Comparison of ENCODE assay signal across 2 fruit fly cellular contexts in genomic region chr3R:24527845-24528244, dm6.
TF ChIP-seq lines count a peak whose summit lies in the region.

TSS of gene CG6607 (plus strand) at chr3R:24528047.

- no peak for TF ChIP-seq CTCF in whole organism, embryonic (GFP tag; optimal IDR thresholded peaks at IDR 0.05; lab: Kevin White, UChicago)

TF ChIP-seq in whole organism, adult, 20 proteins besides CTCF, POLR2A, EP300 and RAD21:
- TF ChIP-seq CG5204 (GFP tag; optimal IDR thresholded peaks at IDR 0.05; lab: Kevin White, UChicago), result no peak
- TF ChIP-seq bab1 (GFP tag; optimal IDR thresholded peaks at IDR 0.05; lab: Kevin White, UChicago), result peak; percentile 1

TF ChIP-seq in whole organism, embryonic, 481 proteins besides CTCF, POLR2A, EP300 and RAD21 (continues in another document):
- TF ChIP-seq CG9876 (GFP tag; optimal IDR thresholded peaks at IDR 0.05; lab: Kevin White, UChicago) (no peak), CG3847 (GFP tag; IDR thresholded peaks at IDR 0.05; lab: Robert Waterston, UW) (no peak), al (GFP tag; IDR thresholded peaks at IDR 0.05; lab: Robert Waterston, UW) (no peak), YL-1 (GFP tag; optimal IDR thresholded peaks at IDR 0.05; lab: Kevin White, UChicago) (peak; percentile 54), fd102C (GFP tag; optimal IDR thresholded peaks at IDR 0.05; lab: Kevin White, UChicago) (no peak), hkb (optimal IDR thresholded peaks at IDR 0.05; lab: Kevin White, UChicago) (no peak), hkb (GFP tag; IDR thresholded peaks at IDR 0.05; lab: Robert Waterston, UW) (no peak), MESR4 (GFP tag; optimal IDR thresholded peaks at IDR 0.05; lab: Kevin White, UChicago) (peak; percentile 64), chn (GFP tag; optimal IDR thresholded peaks at IDR 0.05; lab: Kevin White, UChicago) (no peak), org-1 (GFP tag; optimal IDR thresholded peaks at IDR 0.05; lab: Kevin White, UChicago) (no peak), CG9215 (GFP tag; IDR thresholded peaks at IDR 0.05; lab: Robert Waterston, UW) (no peak), Awh (GFP tag; IDR thresholded peaks at IDR 0.05; lab: Robert Waterston, UW) (no peak), CrebB (tag; optimal IDR thresholded peaks at IDR 0.05; lab: Kevin White, UChicago) (no peak), CG30403 (GFP tag; optimal IDR thresholded peaks at IDR 0.05; lab: Kevin White, UChicago) (no peak), CG34422 (GFP tag; IDR thresholded peaks at IDR 0.05; lab: Robert Waterston, UW) (no peak), CG7745 (tag; optimal IDR thresholded peaks at IDR 0.05; lab: Kevin White, UChicago) (no peak), fd64A (GFP tag; optimal IDR thresholded peaks at IDR 0.05; lab: Kevin White, UChicago) (no peak), tll (GFP tag; optimal IDR thresholded peaks at IDR 0.05; lab: Kevin White, UChicago) (no peak), CG4820 (GFP tag; optimal IDR thresholded peaks at IDR 0.05; lab: Kevin White, UChicago) (no peak), CG16863 (GFP tag; optimal IDR thresholded peaks at IDR 0.05; lab: Kevin White, UChicago) (no peak), CG11696 (GFP tag; IDR thresholded peaks at IDR 0.05; lab: Robert Waterston, UW) (no peak), ci (GFP tag; IDR thresholded peaks at IDR 0.05; lab: Robert Waterston, UW) (no peak), CG15601 (tag; optimal IDR thresholded peaks at IDR 0.05; lab: Kevin White, UChicago) (no peak), Opbp (GFP tag; IDR thresholded peaks at IDR 0.05; lab: Robert Waterston, UW; ENCODE audit: partially characterized antibody) (0 out of 3 replicates have a peak, but pooled peaks have one; percentile 13), mam (GFP tag; optimal IDR thresholded peaks at IDR 0.05; lab: Kevin White, UChicago) (no peak), dmrt11E (tag; optimal IDR thresholded peaks at IDR 0.05; lab: Kevin White, UChicago) (no peak), HLH3B (GFP tag; IDR thresholded peaks at IDR 0.05; lab: Robert Waterston, UW) (no peak), CG5245 (GFP tag; optimal IDR thresholded peaks at IDR 0.05; lab: Kevin White, UChicago) (no peak), pb (GFP tag; optimal IDR thresholded peaks at IDR 0.05; lab: Kevin White, UChicago) (no peak), lmd (GFP tag; IDR thresholded peaks at IDR 0.05; lab: Robert Waterston, UW) (no peak), CG12104 (GFP tag; optimal IDR thresholded peaks at IDR 0.05; lab: Kevin White, UChicago) (no peak), CG4617 (GFP tag; optimal IDR thresholded peaks at IDR 0.05; lab: Kevin White, UChicago; ENCODE audit: borderline replicate concordance) (peak; percentile 72), CG32767 (GFP tag; IDR thresholded peaks at IDR 0.05; lab: Robert Waterston, UW) (no peak), CG17361 (GFP tag; IDR thresholded peaks at IDR 0.05; lab: Robert Waterston, UW) (no peak), CG1647 (GFP tag; optimal IDR thresholded peaks at IDR 0.05; lab: Kevin White, UChicago) (no peak), CG10959 (GFP tag; IDR thresholded peaks at IDR 0.05; lab: Robert Waterston, UW) (no peak), Ets97D (GFP tag; optimal IDR thresholded peaks at IDR 0.05; lab: Kevin White, UChicago) (peak; percentile 52), CG8944 (GFP tag; optimal IDR thresholded peaks at IDR 0.05; lab: Kevin White, UChicago) (no peak), CG17385 (GFP tag; optimal IDR thresholded peaks at IDR 0.05; lab: Kevin White, UChicago) (peak; percentile 93), tap (tag; optimal IDR thresholded peaks at IDR 0.05; lab: Kevin White, UChicago) (no peak), sens (GFP tag; lab: Kevin White, UChicago) (peak; percentile 53), CG8924 (tag; optimal IDR thresholded peaks at IDR 0.05; lab: Kevin White, UChicago) (peak; percentile 66), Myb (GFP tag; optimal IDR thresholded peaks at IDR 0.05; lab: Kevin White, UChicago) (peak; percentile 96), schlank (tag; optimal IDR thresholded peaks at IDR 0.05; lab: Kevin White, UChicago) (no peak), bowl (GFP tag; IDR thresholded peaks at IDR 0.05; lab: Robert Waterston, UW) (no peak), Vsx1 (GFP tag; optimal IDR thresholded peaks at IDR 0.05; lab: Kevin White, UChicago) (no peak), rib (GFP tag; IDR thresholded peaks at IDR 0.05; lab: Robert Waterston, UW) (no peak), D19B (GFP tag; optimal IDR thresholded peaks at IDR 0.05; lab: Kevin White, UChicago) (no peak), CG6765 (GFP tag; optimal IDR thresholded peaks at IDR 0.05; lab: Kevin White, UChicago) (no peak), CG14965 (GFP tag; optimal IDR thresholded peaks at IDR 0.05; lab: Kevin White, UChicago; ENCODE audit: borderline replicate concordance) (no peak), CG13123 (GFP tag; optimal IDR thresholded peaks at IDR 0.05; lab: Kevin White, UChicago) (no peak), CG16813 (GFP tag; IDR thresholded peaks at IDR 0.05; lab: Robert Waterston, UW; ENCODE audit: partially characterized antibody) (peak; percentile 11; the same call in 1 of the 3 replicates), CG34224 (GFP tag; IDR thresholded peaks at IDR 0.05; lab: Robert Waterston, UW; ENCODE audit: partially characterized antibody) (peak; percentile 59), Dref (GFP tag; IDR thresholded peaks at IDR 0.05; lab: Robert Waterston, UW) (peak; percentile 38; the same call in 1 of the 2 replicates), dimm (GFP tag; IDR thresholded peaks at IDR 0.05; lab: Robert Waterston, UW) (no peak), Xbp1 (GFP tag; optimal IDR thresholded peaks at IDR 0.05; lab: Kevin White, UChicago) (no peak), maf-S (GFP tag; optimal IDR thresholded peaks at IDR 0.05; lab: Kevin White, UChicago) (no peak), Dll (GFP tag; IDR thresholded peaks at IDR 0.05; lab: Robert Waterston, UW; ENCODE audit: partially characterized antibody) (peak; percentile 48; the same call in 2 of the 4 replicates), CG17612 (GFP tag; IDR thresholded peaks at IDR 0.05; lab: Robert Waterston, UW) (no peak), Lhr (GFP tag; optimal IDR thresholded peaks at IDR 0.05; lab: Kevin White, UChicago) (peak; percentile 34), CG17829 (tag; optimal IDR thresholded peaks at IDR 0.05; lab: Kevin White, UChicago) (no peak), amos (GFP tag; IDR thresholded peaks at IDR 0.05; lab: Robert Waterston, UW; ENCODE audit: partially characterized antibody) (peak; percentile 43; the same call in 1 of the 2 replicates), Ravus (GFP tag; IDR thresholded peaks at IDR 0.05; lab: Robert Waterston, UW) (no peak), nerfin-1 (tag; optimal IDR thresholded peaks at IDR 0.05; lab: Kevin White, UChicago) (no peak), dpn (GFP tag; optimal IDR thresholded peaks at IDR 0.05; lab: Kevin White, UChicago) (no peak), Blimp-1 (GFP tag; optimal IDR thresholded peaks at IDR 0.05; lab: Kevin White, UChicago) (no peak), Camta (GFP tag; optimal IDR thresholded peaks at IDR 0.05; lab: Kevin White, UChicago) (no peak), Rfx (GFP tag; IDR thresholded peaks at IDR 0.05; lab: Robert Waterston, UW) (no peak), ATbp (GFP tag; optimal IDR thresholded peaks at IDR 0.05; lab: Kevin White, UChicago) (no peak), CG1602 (GFP tag; optimal IDR thresholded peaks at IDR 0.05; lab: Kevin White, UChicago) (no peak), CG6791 (GFP tag; IDR thresholded peaks at IDR 0.05; lab: Robert Waterston, UW; ENCODE audit: partially characterized antibody) (0 out of 3 replicates have a peak, but pooled peaks have one; percentile 40), Xrp1 (GFP tag; IDR thresholded peaks at IDR 0.05; lab: Robert Waterston, UW) (no peak), CG5180 (GFP tag; optimal IDR thresholded peaks at IDR 0.05; lab: Kevin White, UChicago) (no peak), CG6254 (GFP tag; optimal IDR thresholded peaks at IDR 0.05; lab: Kevin White, UChicago) (no peak), cad (GFP tag; optimal IDR thresholded peaks at IDR 0.05; lab: Kevin White, UChicago) (no peak), NFAT (GFP tag; IDR thresholded peaks at IDR 0.05; lab: Robert Waterston, UW) (no peak), CG10267 (tag; optimal IDR thresholded peaks at IDR 0.05; lab: Kevin White, UChicago) (peak; percentile 44), ac (GFP tag; optimal IDR thresholded peaks at IDR 0.05; lab: Kevin White, UChicago) (no peak), CG8388 (GFP tag; optimal IDR thresholded peaks at IDR 0.05; lab: Kevin White, UChicago) (no peak), hbn (GFP tag; IDR thresholded peaks at IDR 0.05; lab: Robert Waterston, UW; ENCODE audit: partially characterized antibody) (peak; percentile 41; the same call in 1 of the 2 replicates), HmgD (GFP tag; optimal IDR thresholded peaks at IDR 0.05; lab: Kevin White, UChicago) (no peak), CG11456 (GFP tag; IDR thresholded peaks at IDR 0.05; lab: Robert Waterston, UW) (no peak), CG2712 (tag; optimal IDR thresholded peaks at IDR 0.05; lab: Kevin White, UChicago) (no peak), wek (GFP tag; optimal IDR thresholded peaks at IDR 0.05; lab: Kevin White, UChicago) (no peak), CG31224 (GFP tag; IDR thresholded peaks at IDR 0.05; lab: Robert Waterston, UW) (no peak), CoRest (tag; optimal IDR thresholded peaks at IDR 0.05; lab: Kevin White, UChicago) (peak; percentile 40), Dbx (GFP tag; IDR thresholded peaks at IDR 0.05; lab: Robert Waterston, UW) (no peak), lilli (GFP tag; optimal IDR thresholded peaks at IDR 0.05; lab: Kevin White, UChicago) (no peak), Gsc (GFP tag; IDR thresholded peaks at IDR 0.05; lab: Robert Waterston, UW) (no peak), CG13287 (GFP tag; IDR thresholded peaks at IDR 0.05; lab: Robert Waterston, UW; ENCODE audit: partially characterized antibody) (peak; percentile 77), CG34376 (GFP tag; optimal IDR thresholded peaks at IDR 0.05; lab: Kevin White, UChicago) (no peak)
